Worm (Caenorhabditis elegans): ENCODE results near the gene C55C3.8.

ce11 chrIV:5723659-5724058, 32.8 kb downstream of the C55C3.8 start:
- TF ChIP-seq ama-1 (optimal IDR thresholded peaks at IDR 0.05) (no peak), ceh-20 (GFP tag; IDR thresholded peaks at IDR 0.05) (no peak), egl-27 (tag; optimal IDR thresholded peaks at IDR 0.05) (no peak), tra-1 (GFP tag; IDR thresholded peaks at IDR 0.05) (no peak), R02D3.7 (tag; optimal IDR thresholded peaks at IDR 0.05) (no peak), arid-1 (GFP tag; conservative IDR thresholded peaks at IDR 0.05) (no peak), T26A8.4 (GFP tag; IDR thresholded peaks at IDR 0.05) (no peak)
